Worm (Caenorhabditis elegans): ENCODE measurements around the gene Y105C5A.10.

- TF ChIP-seq fos-1 (tag; optimal IDR thresholded peaks at IDR 0.05): no peak
- no peak for TF ChIP-seq nhr-77 (tag; optimal IDR thresholded peaks at IDR 0.05)
- TF ChIP-seq mdl-1 (tag; optimal IDR thresholded peaks at IDR 0.05): no peak
- no peak for TF ChIP-seq ceh-82 (tag; optimal IDR thresholded peaks at IDR 0.05)
- TF ChIP-seq hmg-11 (tag; optimal IDR thresholded peaks at IDR 0.05): no peak
- TF ChIP-seq unc-62 (GFP tag; optimal IDR thresholded peaks at IDR 0.05): no peak
- TF ChIP-seq ztf-11 (tag; optimal IDR thresholded peaks at IDR 0.05): no peak
- TF ChIP-seq elt-2 (tag; optimal IDR thresholded peaks at IDR 0.05): no peak
- TF ChIP-seq ama-1 (optimal IDR thresholded peaks at IDR 0.05): no peak
- no peak for TF ChIP-seq jun-1 (tag; optimal IDR thresholded peaks at IDR 0.05)
- TF ChIP-seq pha-4 (tag; optimal IDR thresholded peaks at IDR 0.05): no peak
- TF ChIP-seq fkh-2 (tag; optimal IDR thresholded peaks at IDR 0.05): no peak
- no peak for TF ChIP-seq nhr-237 (tag; optimal IDR thresholded peaks at IDR 0.05)
- no peak for TF ChIP-seq nhr-76 (tag; optimal IDR thresholded peaks at IDR 0.05)
Measured at ce11 chrIV:15606396-15606795, 29.2 kb upstream of the Y105C5A.10 start.
